Worm (Caenorhabditis elegans) whole organism, late embryonic: ENCODE measurements around the gene W01B6.4.
A peak's percentile ranks its signal among the peaks of the same experiment; 100 is the strongest.

Source experiments
- C08G9.2 ChIP-seq: sonication (generic microtip); optimal IDR thresholded peaks from 2 replicates; lab custom pipeline; 2016; ENCODE audit warnings: mild to moderate bottlenecking, missing genetic modification characterization, moderate library complexity, missing compliant biosample characterization
- C38D4.7 ChIP-seq: fragments of 200-800 bp; sonication (Bioruptor generic); optimal IDR thresholded peaks from 2 replicates; lab custom pipeline; 2018; ENCODE audit warnings: mild to moderate bottlenecking, missing genetic modification characterization, moderate library complexity, missing compliant biosample characterization
- K09A11.1 ChIP-seq: sonication (generic microtip); optimal IDR thresholded peaks from 2 replicates; lab custom pipeline; 2017; ENCODE audit warnings: antibody characterized with exemption, mild to moderate bottlenecking, missing genetic modification characterization, missing compliant biosample characterization; ENCODE audit not compliant: insufficient read depth
- ahr-1 ChIP-seq: sonication (generic microtip); optimal IDR thresholded peaks from 2 replicates; lab custom pipeline; 2016; ENCODE audit warnings: missing genetic modification characterization, missing compliant biosample characterization
- ama-1 ChIP-seq: fragments of 150-350 bp; optimal IDR thresholded peaks from 2 replicates; lab custom pipeline; 2014
- ceh-14 ChIP-seq: sonication (generic microtip); optimal IDR thresholded peaks from 2 replicates; lab custom pipeline; 2016; ENCODE audit warnings: missing genotype, missing genetic modification characterization, missing compliant biosample characterization
- ceh-18 ChIP-seq: sonication (generic microtip); optimal IDR thresholded peaks from 2 replicates; lab custom pipeline; 2016; ENCODE audit warnings: missing genetic modification characterization, missing compliant biosample characterization
- ceh-22 ChIP-seq: sonication (generic microtip); optimal IDR thresholded peaks from 2 replicates; lab custom pipeline; 2017; ENCODE audit warnings: missing biosample characterization, missing genetic modification characterization
- ceh-45 ChIP-seq: fragments of 200-800 bp; sonication (Bioruptor generic); IDR thresholded peaks from 2 replicates; pipeline ENCODE4 v1.3.6; 2022; ENCODE audit warnings: missing genetic modification reagents, missing genetic modification characterization, missing compliant biosample characterization
- ceh-48 ChIP-seq: sonication (generic microtip); optimal IDR thresholded peaks from 2 replicates; lab custom pipeline; 2016; ENCODE audit warnings: missing genetic modification characterization, inconsistent platforms, missing compliant biosample characterization
- ceh-6 ChIP-seq: fragments of 200-800 bp; sonication (Bioruptor generic); optimal IDR thresholded peaks from 2 replicates; lab custom pipeline; 2018; ENCODE audit warnings: mild to moderate bottlenecking, missing genetic modification characterization, missing compliant biosample characterization
- ceh-9 ChIP-seq: sonication (generic microtip); optimal IDR thresholded peaks from 2 replicates; lab custom pipeline; 2016; ENCODE audit warnings: mild to moderate bottlenecking, missing genetic modification characterization, inconsistent platforms, missing compliant biosample characterization
- che-1 ChIP-seq: sonication (generic microtip); optimal IDR thresholded peaks from 2 replicates; lab custom pipeline; 2016; ENCODE audit warnings: mild to moderate bottlenecking, missing genetic modification characterization, missing compliant biosample characterization
- elt-2 ChIP-seq: sonication (generic microtip); optimal IDR thresholded peaks from 2 replicates; lab custom pipeline; 2016; ENCODE audit warnings: missing genetic modification reagents, missing genetic modification characterization, missing compliant biosample characterization
- ets-4 ChIP-seq: sonication (generic microtip); optimal IDR thresholded peaks from 2 replicates; lab custom pipeline; 2016; ENCODE audit warnings: missing genetic modification characterization, missing compliant biosample characterization
- fax-1 ChIP-seq: sonication (generic microtip); optimal IDR thresholded peaks from 2 replicates; lab custom pipeline; 2016; ENCODE audit warnings: missing genotype, missing genetic modification characterization, missing compliant biosample characterization
- fkh-10 ChIP-seq: fragments of 150-350 bp; optimal IDR thresholded peaks from 2 replicates; lab custom pipeline; 2014; ENCODE audit warnings: missing biosample characterization, missing genetic modification reagents, missing genetic modification characterization
- fkh-6 ChIP-seq: sonication (generic microtip); optimal IDR thresholded peaks from 2 replicates; lab custom pipeline; 2016; ENCODE audit warnings: missing genetic modification characterization, missing compliant biosample characterization
- gmeb-2 ChIP-seq: sonication (generic microtip); optimal IDR thresholded peaks from 2 replicates; lab custom pipeline; 2016; ENCODE audit warnings: missing genetic modification characterization, inconsistent platforms, missing compliant biosample characterization
- madf-2 ChIP-seq: sonication (generic microtip); optimal IDR thresholded peaks from 2 replicates; lab custom pipeline; 2017; ENCODE audit warnings: missing genetic modification characterization, missing compliant biosample characterization
- mec-3 ChIP-seq: sonication (generic microtip); optimal IDR thresholded peaks from 2 replicates; lab custom pipeline; 2016; ENCODE audit warnings: borderline replicate concordance, missing genetic modification characterization, missing compliant biosample characterization
- nfya-1 ChIP-seq: sonication (generic microtip); optimal IDR thresholded peaks from 2 replicates; lab custom pipeline; 2017; ENCODE audit warnings: missing genetic modification characterization, mild to moderate bottlenecking, missing compliant biosample characterization, antibody characterized with exemption, moderate library complexity
- nhr-232 ChIP-seq: sonication (generic microtip); optimal IDR thresholded peaks from 2 replicates; lab custom pipeline; 2016; ENCODE audit warnings: missing genetic modification characterization, missing compliant biosample characterization
- npax-4 ChIP-seq: sonication (generic microtip); optimal IDR thresholded peaks from 2 replicates; lab custom pipeline; 2016; ENCODE audit warnings: missing genetic modification characterization, missing compliant biosample characterization
- pag-3 ChIP-seq: sonication (generic microtip); optimal IDR thresholded peaks from 2 replicates; lab custom pipeline; 2016; ENCODE audit warnings: missing compliant biosample characterization, missing genetic modification characterization, borderline replicate concordance
- pat-9 ChIP-seq: fragments of 200-800 bp; sonication (Bioruptor generic); optimal IDR thresholded peaks from 2 replicates; lab custom pipeline; 2018; ENCODE audit warnings: mild to moderate bottlenecking, missing genetic modification characterization, moderate library complexity, missing compliant biosample characterization
- pax-1 ChIP-seq: fragments of 150-350 bp; optimal IDR thresholded peaks from 2 replicates; lab custom pipeline; 2014; ENCODE audit warnings: missing biosample characterization, missing genetic modification characterization
- pha-4 ChIP-seq: fragments of 150-350 bp; optimal IDR thresholded peaks from 2 replicates; lab custom pipeline; 2018; ENCODE audit warnings: missing biosample characterization, missing genetic modification reagents, missing genetic modification characterization
- pqm-1 ChIP-seq: sonication (generic microtip); optimal IDR thresholded peaks from 2 replicates; lab custom pipeline; 2016; ENCODE audit warnings: missing genetic modification characterization, missing compliant biosample characterization
- pros-1 ChIP-seq: fragments of 150-350 bp; optimal IDR thresholded peaks from 2 replicates; lab custom pipeline; 2014; ENCODE audit warnings: missing biosample characterization, missing genetic modification reagents, missing genetic modification characterization
- ref-2 ChIP-seq: sonication (generic microtip); optimal IDR thresholded peaks from 2 replicates; lab custom pipeline; 2016; ENCODE audit warnings: missing genetic modification characterization, missing compliant biosample characterization
- sox-2 ChIP-seq: fragments of 200-800 bp; sonication (Bioruptor generic); IDR thresholded peaks from 2 replicates; pipeline ENCODE4 v1.3.6; 2022; ENCODE audit warnings: missing genetic modification reagents, missing genetic modification characterization, missing compliant biosample characterization
- syd-9 ChIP-seq: sonication (generic microtip); optimal IDR thresholded peaks from 2 replicates; lab custom pipeline; 2016; ENCODE audit warnings: mild to moderate bottlenecking, missing genetic modification characterization, moderate library complexity, missing compliant biosample characterization
- tbx-2 ChIP-seq: sonication (generic microtip); optimal IDR thresholded peaks from 2 replicates; lab custom pipeline; 2016; ENCODE audit warnings: missing genetic modification characterization, missing compliant biosample characterization
- ttx-3 ChIP-seq: sonication (generic microtip); optimal IDR thresholded peaks from 2 replicates; lab custom pipeline; 2016; ENCODE audit warnings: missing genetic modification reagents, missing genetic modification characterization, missing compliant biosample characterization
- unc-3 ChIP-seq, 2 experiments: fragments of 200-800 bp in 1 of 2; sonication (Bioruptor generic) in 1 of 2; sonication (generic microtip) in 1 of 2; conservative IDR thresholded peaks in 1 of 2; optimal IDR thresholded peaks in 1 of 2; 2 replicates each; pipeline versions ENCODE4 v1.3.6 to Lab custom; 2016 to 2022; ENCODE audit warnings: missing compliant biosample characterization in 2 of 2, missing genetic modification characterization in 2 of 2, missing genetic modification reagents in 1 of 2
- unc-42 ChIP-seq: sonication (generic microtip); optimal IDR thresholded peaks from 2 replicates; lab custom pipeline; 2016; ENCODE audit warnings: missing genotype, missing genetic modification characterization, missing compliant biosample characterization
- unc-55 ChIP-seq: sonication (generic microtip); optimal IDR thresholded peaks from 2 replicates; lab custom pipeline; 2017; ENCODE audit warnings: missing biosample characterization, missing genetic modification reagents, missing genetic modification characterization
- zip-5 ChIP-seq: sonication (generic microtip); optimal IDR thresholded peaks from 2 replicates; lab custom pipeline; 2016; ENCODE audit warnings: missing genetic modification characterization, missing compliant biosample characterization

The W01B6.4 gene

DNA sequence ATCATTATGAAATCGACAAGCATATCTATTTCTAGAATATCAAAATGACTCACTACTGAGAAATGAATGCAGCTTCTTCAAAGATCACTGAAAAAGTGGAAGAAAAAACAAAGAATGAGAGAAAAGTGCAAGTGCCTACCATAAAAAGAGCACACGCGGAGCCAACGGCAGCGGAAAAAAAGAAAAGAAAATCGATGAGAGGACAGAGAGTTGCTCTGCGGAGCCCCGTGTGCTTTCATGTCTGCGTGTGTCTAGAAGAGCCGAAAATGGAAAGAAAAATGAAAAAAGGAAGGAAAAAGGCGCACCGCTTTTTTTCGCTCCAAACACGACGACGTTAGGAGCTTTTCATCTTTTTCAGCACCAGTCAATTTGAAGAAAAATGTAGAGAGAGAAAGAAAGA is 12.5 kb upstream of the W01B6.4 start, which contains the start of gene ipla-7:
Gene ipla-7 (minus strand): TSS at position 122 of the 400 bp plus-strand sequence.
- TF ChIP-seq ceh-14 (tag; lab: Kevin White, UChicago) (no peak), sox-2 (GFP tag; lab: Robert Waterston, UW) (no peak), unc-42 (peak; percentile 37), fax-1 (tag; lab: Kevin White, UChicago) (peak; percentile 9), unc-3 (GFP tag; conservative IDR thresholded peaks at IDR 0.05; lab: Robert Waterston, UW) (no peak), unc-3 (tag; optimal IDR thresholded peaks at IDR 0.05; lab: Kevin White, UChicago) (no peak), ceh-48 (tag; lab: Kevin White, UChicago) (peak; percentile 54), ceh-9 (tag; lab: Kevin White, UChicago) (no peak)

DNA sequence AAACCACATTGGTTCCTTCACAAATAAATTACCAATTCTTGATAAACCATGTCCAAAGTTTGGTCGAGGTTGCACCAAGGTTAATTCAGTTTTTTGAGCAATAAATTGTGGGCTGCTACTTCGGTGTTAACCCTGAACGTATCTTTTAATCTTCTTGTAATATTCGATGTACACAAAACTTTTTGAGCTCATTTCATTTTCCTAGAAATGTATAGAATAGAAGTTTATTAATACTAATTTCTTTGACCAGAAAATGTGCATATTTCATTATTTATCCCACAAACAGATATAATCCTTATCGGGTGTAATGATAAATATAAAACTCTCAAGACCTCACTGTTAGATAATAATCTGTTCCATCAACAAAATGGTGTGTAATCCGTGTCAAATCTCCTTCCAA is 11.3 kb upstream of the W01B6.4 start:
- TF ChIP-seq nhr-232 (tag; lab: Kevin White, UChicago) = no peak
- no peak for TF ChIP-seq che-1 (tag; lab: Kevin White, UChicago)
- TF ChIP-seq ceh-6 (GFP tag; lab: Kevin White, UChicago) = no peak
- TF ChIP-seq ceh-14 (tag; lab: Kevin White, UChicago) = no peak
- TF ChIP-seq ets-4 (tag; lab: Kevin White, UChicago) = no peak
- TF ChIP-seq ref-2 (tag; lab: Kevin White, UChicago) = no peak
- TF ChIP-seq pag-3 (tag; lab: Kevin White, UChicago) = no peak
- TF ChIP-seq pros-1 (tag; lab: Kevin White, UChicago) = no peak
- TF ChIP-seq C08G9.2 (tag; lab: Kevin White, UChicago) = no peak
- TF ChIP-seq madf-2 (tag; lab: Kevin White, UChicago) = no peak
- TF ChIP-seq ceh-9 (tag; lab: Kevin White, UChicago) = no peak
- no peak for TF ChIP-seq ceh-45 (GFP tag; lab: Robert Waterston, UW)

DNA sequence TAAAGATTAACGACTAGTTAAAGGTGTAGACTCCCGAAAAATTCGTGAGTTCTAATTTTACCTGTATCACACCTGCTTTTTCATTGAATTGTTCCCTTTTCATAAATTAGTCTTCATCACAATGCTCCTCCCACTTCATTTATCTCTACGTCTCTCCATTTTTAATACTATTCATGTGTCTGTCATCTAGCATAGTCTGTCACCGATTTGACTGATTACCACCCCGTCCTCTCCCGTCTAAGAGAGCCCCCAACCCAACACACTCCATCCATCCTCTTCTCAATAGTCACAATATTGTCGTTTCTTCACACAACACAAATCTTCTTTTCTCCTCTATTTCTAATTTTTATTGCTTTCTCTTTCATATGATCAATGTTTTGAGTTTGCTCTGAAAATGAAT is 10.1 kb upstream of the W01B6.4 start:
- TF ChIP-seq unc-55 (GFP tag; lab: Kevin White, UChicago) = peak; percentile 99
- TF ChIP-seq sox-2 (GFP tag; lab: Robert Waterston, UW) = no peak

DNA sequence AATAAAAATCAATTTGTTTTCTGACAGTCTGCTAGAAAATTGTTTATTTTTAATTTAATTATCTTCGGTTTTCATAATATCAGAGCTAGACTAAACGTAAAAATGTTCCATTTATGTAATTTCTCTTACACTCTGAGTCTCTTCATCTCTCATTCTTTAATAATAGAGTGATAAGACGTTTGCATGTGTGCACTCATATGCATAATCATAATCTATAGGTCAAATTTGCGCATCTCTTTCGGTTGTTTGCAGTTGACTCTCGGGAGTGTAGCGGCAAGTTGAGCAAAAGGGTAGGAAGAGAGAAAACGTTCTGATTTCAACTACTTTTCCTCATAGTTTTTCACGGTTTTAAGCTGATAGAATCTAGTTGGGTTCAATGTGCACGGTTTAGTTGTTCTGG is 8.8 kb upstream of the W01B6.4 start:
- TF ChIP-seq elt-2 (tag; lab: Kevin White, UChicago) (peak; percentile 54), pax-1 (peak; percentile 38), ceh-9 (tag; lab: Kevin White, UChicago) (no peak)

DNA sequence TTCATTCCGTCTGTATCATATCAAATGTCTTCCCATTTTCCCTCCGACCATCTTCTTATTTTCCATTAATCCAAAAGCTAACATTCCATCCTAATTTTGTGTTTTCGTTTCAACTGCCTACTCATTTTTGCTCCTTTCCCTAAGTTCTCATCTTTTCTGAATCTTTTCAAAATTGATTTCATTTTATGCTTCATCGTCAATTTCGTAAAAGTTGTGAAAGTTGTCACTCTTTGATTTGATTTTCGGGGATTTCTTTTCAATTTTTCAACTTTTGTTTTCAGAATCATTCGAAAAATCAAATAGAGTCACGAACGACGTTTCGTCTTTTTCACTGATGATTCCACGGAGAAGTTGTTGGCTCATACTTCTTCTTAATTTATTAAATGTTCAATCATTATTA is 7.7 kb upstream of the W01B6.4 start, which contains the start of gene cwn-2:
Gene cwn-2 (plus strand): TSS at position 276 of the 400 bp plus-strand sequence.
- TF ChIP-seq ceh-45 (GFP tag; lab: Robert Waterston, UW) (no peak), unc-42 (peak; percentile 11)

- no peak for TF ChIP-seq ref-2 (tag; lab: Kevin White, UChicago)
- no peak for TF ChIP-seq fkh-6 (tag; lab: Kevin White, UChicago)
- TF ChIP-seq ceh-9 (tag; lab: Kevin White, UChicago) = no peak
- TF ChIP-seq K09A11.1 (tag; lab: Kevin White, UChicago) = no peak
- TF ChIP-seq pha-4 (tag; lab: Kevin White, UChicago) = no peak
- TF ChIP-seq ceh-18 (tag; lab: Kevin White, UChicago) = no peak
Observed at ce11 chrIV:10068266-10068665, 7.0 kb upstream of the W01B6.4 start.

DNA sequence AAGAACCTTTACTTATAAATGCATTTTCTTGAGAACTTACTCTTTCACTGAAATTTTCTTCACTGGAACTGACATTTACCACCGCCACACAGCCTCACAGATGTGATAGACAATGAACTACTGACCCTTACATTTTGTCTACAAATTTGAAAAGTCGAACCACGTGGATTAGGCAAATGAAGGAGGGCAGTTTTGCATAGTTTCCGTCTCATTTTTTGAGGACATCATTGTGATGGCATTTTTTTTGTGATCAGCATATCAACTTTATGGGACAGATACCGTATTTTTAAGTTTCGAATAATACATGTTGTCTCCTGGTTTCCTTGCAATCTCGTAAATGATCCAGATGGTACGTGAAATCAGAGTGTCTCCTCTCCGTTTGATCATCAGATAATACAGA is 2.7 kb upstream of the W01B6.4 start, which contains the start of gene W01B6.3:
Gene W01B6.3 (minus strand): TSS at position 101 of the 400 bp plus-strand sequence.
- no peak for TF ChIP-seq tbx-2
- no peak for TF ChIP-seq syd-9 (tag; lab: Kevin White, UChicago)
- no peak for TF ChIP-seq zip-5 (tag; lab: Kevin White, UChicago)
- TF ChIP-seq mec-3 (tag; lab: Kevin White, UChicago) = no peak
- TF ChIP-seq pqm-1 (tag; lab: Kevin White, UChicago) = no peak
- no peak for TF ChIP-seq ahr-1 (tag; lab: Kevin White, UChicago)
- TF ChIP-seq ama-1 (lab: Kevin White, UChicago) = no peak
- no peak for TF ChIP-seq fkh-10 (GFP tag; lab: Kevin White, UChicago)
- TF ChIP-seq che-1 (tag; lab: Kevin White, UChicago) = no peak
- TF ChIP-seq gmeb-2 (tag; lab: Kevin White, UChicago) = no peak
- no peak for TF ChIP-seq nhr-232 (tag; lab: Kevin White, UChicago)
- no peak for TF ChIP-seq npax-4
- no peak for TF ChIP-seq C38D4.7 (GFP tag; lab: Kevin White, UChicago)
- TF ChIP-seq nfya-1 = no peak
- TF ChIP-seq ttx-3 (tag; lab: Kevin White, UChicago) = no peak
- TF ChIP-seq ceh-22 = no peak
- TF ChIP-seq madf-2 (tag; lab: Kevin White, UChicago) = no peak
- no peak for TF ChIP-seq pat-9 (tag; lab: Kevin White, UChicago)
- no peak for TF ChIP-seq elt-2 (tag; lab: Kevin White, UChicago)
- no peak for TF ChIP-seq ceh-6 (GFP tag; lab: Kevin White, UChicago)
